Fruit fly (Drosophila melanogaster) whole organism, embryonic: Measurements from ENCODE around the gene rtv.

ENCODE experiments used
- Adf1 ChIP-seq: fragments of 200-800 bp; sonication (Bioruptor generic); IDR thresholded peaks from 2 replicates; pipeline ENCODE4 v1.3.6; 2022; ENCODE audit warnings: missing biosample characterization, missing genetic modification characterization
- Bgb ChIP-seq: fragments of 200-800 bp; sonication (Bioruptor generic); IDR thresholded peaks from 2 replicates; pipeline ENCODE4 v1.3.6; 2022; ENCODE audit warnings: missing biosample characterization, missing genetic modification characterization; ENCODE audit not compliant: partially characterized antibody
- BtbVII ChIP-seq: fragments of 200-800 bp; sonication (Bioruptor generic); optimal IDR thresholded peaks from 3 replicates; lab custom pipeline; 2017; ENCODE audit warnings: missing biosample characterization, mild to moderate bottlenecking, missing genetic modification characterization
- CG10274 ChIP-seq: fragments of 200-800 bp; sonication (Bioruptor generic); optimal IDR thresholded peaks from 3 replicates; lab custom pipeline; 2017; ENCODE audit warnings: missing biosample characterization, mild to moderate bottlenecking, missing genetic modification characterization
- CG10321 ChIP-seq: fragments of 200-800 bp; sonication (Bioruptor generic); IDR thresholded peaks from 2 replicates; pipeline ENCODE4 v1.3.6; 2022; ENCODE audit warnings: missing biosample characterization, missing genetic modification characterization
- CG11504 ChIP-seq: fragments of 200-800 bp; sonication (Bioruptor generic); optimal IDR thresholded peaks from 3 replicates; lab custom pipeline; 2019; ENCODE audit warnings: missing biosample characterization, mild to moderate bottlenecking, missing genetic modification characterization, moderate library complexity
- CG14710 ChIP-seq: fragments of 200-800 bp; sonication (Bioruptor generic); optimal IDR thresholded peaks from 3 replicates; lab custom pipeline; 2019; ENCODE audit warnings: missing biosample characterization, mild to moderate bottlenecking, missing genetic modification characterization, moderate library complexity
- CG16863 ChIP-seq: fragments of 200-800 bp; sonication (Bioruptor generic); optimal IDR thresholded peaks from 3 replicates; lab custom pipeline; 2016; ENCODE audit warnings: missing biosample characterization, missing genetic modification characterization
- CG2116 ChIP-seq: fragments of 200-800 bp; sonication (Bioruptor generic); optimal IDR thresholded peaks from 3 replicates; lab custom pipeline; 2018; ENCODE audit warnings: missing biosample characterization, mild to moderate bottlenecking, missing genetic modification characterization
- CG30403 ChIP-seq: fragments of 200-800 bp; sonication (Bioruptor generic); optimal IDR thresholded peaks from 3 replicates; lab custom pipeline; 2016; ENCODE audit warnings: missing biosample characterization, missing genetic modification characterization
- CG4730 ChIP-seq: fragments of 200-800 bp; sonication (Bioruptor generic); IDR thresholded peaks from 2 replicates; pipeline ENCODE4 v1.3.6; 2022; ENCODE audit warnings: missing biosample characterization, missing genetic modification characterization
- CG6175 ChIP-seq: fragments of 200-800 bp; sonication (Bioruptor generic); IDR thresholded peaks from 3 replicates; pipeline ENCODE4 v1.3.6; 2022; ENCODE audit warnings: missing biosample characterization, missing genetic modification characterization
- CG6272 ChIP-seq: fragments of 200-800 bp; sonication (Bioruptor generic); IDR thresholded peaks from 2 replicates; pipeline ENCODE4 v1.3.6; 2022; ENCODE audit warnings: missing biosample characterization, missing genetic modification characterization
- CG6791 ChIP-seq: fragments of 200-800 bp; sonication (Bioruptor generic); IDR thresholded peaks from 3 replicates; pipeline ENCODE4 v1.3.6; 2022; ENCODE audit warnings: missing biosample characterization, missing genetic modification characterization; ENCODE audit not compliant: partially characterized antibody
- CG8290 ChIP-seq, 3 experiments: fragments of 200-800 bp; sonication (Bioruptor generic); optimal IDR thresholded peaks; 2 replicates each; lab custom pipeline; 2016 to 2019; ENCODE audit warnings: missing biosample characterization in 3 of 3, missing genetic modification characterization in 3 of 3, mild to moderate bottlenecking in 2 of 3, moderate library complexity in 1 of 3
- CG8924 ChIP-seq: fragments of 200-800 bp; optimal IDR thresholded peaks from 3 replicates; lab custom pipeline; 2019; ENCODE audit warnings: missing biosample characterization, mild to moderate bottlenecking, missing genetic modification characterization, moderate library complexity
- Camta ChIP-seq: fragments of 200-800 bp; sonication (Bioruptor generic); optimal IDR thresholded peaks from 2 replicates; lab custom pipeline; 2016; ENCODE audit warnings: missing biosample characterization, missing genetic modification characterization
- CkIIα-i1 ChIP-seq: fragments of 200-800 bp; sonication (Bioruptor generic); IDR thresholded peaks from 2 replicates; pipeline ENCODE4 v1.3.6; 2022; ENCODE audit warnings: missing biosample characterization, missing genetic modification characterization
- Deaf1 ChIP-seq: fragments of 200-800 bp; optimal IDR thresholded peaks from 3 replicates; lab custom pipeline; 2019; ENCODE audit warnings: missing biosample characterization, mild to moderate bottlenecking, missing genetic modification characterization, moderate library complexity
- Dp ChIP-seq: fragments of 200-800 bp; sonication (Bioruptor generic); optimal IDR thresholded peaks from 2 replicates; lab custom pipeline; 2018; ENCODE audit warnings: missing biosample characterization, mild to moderate bottlenecking, missing genetic modification characterization, moderate library complexity
- Dref ChIP-seq: fragments of 200-800 bp; sonication (Bioruptor generic); IDR thresholded peaks from 2 replicates; pipeline ENCODE4 v1.3.6; 2022; ENCODE audit warnings: missing biosample characterization, missing genetic modification characterization
- E2f2 ChIP-seq: fragments of 200-800 bp; sonication (Bioruptor generic); IDR thresholded peaks from 2 replicates; pipeline ENCODE4 v1.3.6; 2022; ENCODE audit warnings: missing biosample characterization, missing genetic modification characterization
- Elba2 ChIP-seq: fragments of 200-800 bp; sonication (Bioruptor generic); optimal IDR thresholded peaks from 3 replicates; lab custom pipeline; 2016; ENCODE audit warnings: missing biosample characterization, missing genetic modification characterization
- Hr39 ChIP-seq: fragments of >200 bp; optimal IDR thresholded peaks from 2 replicates; lab custom pipeline; 2017
- MBD-R2 ChIP-seq: fragments of 200-800 bp; sonication (Bioruptor generic); IDR thresholded peaks from 2 replicates; pipeline ENCODE4 v1.3.6; 2022; ENCODE audit warnings: missing biosample characterization, missing genetic modification characterization
- MESR4 ChIP-seq: fragments of 200-800 bp; sonication (Bioruptor generic); optimal IDR thresholded peaks from 2 replicates; lab custom pipeline; 2018; ENCODE audit warnings: missing biosample characterization, mild to moderate bottlenecking, missing genetic modification characterization, moderate library complexity
- Myb ChIP-seq: fragments of 200-800 bp; sonication (Bioruptor generic); optimal IDR thresholded peaks from 2 replicates; lab custom pipeline; 2016; ENCODE audit warnings: missing biosample characterization, missing genetic modification characterization
- NC2α ChIP-seq: fragments of 200-800 bp; sonication (Bioruptor generic); optimal IDR thresholded peaks from 2 replicates; lab custom pipeline; 2016; ENCODE audit warnings: missing biosample characterization, missing genetic modification characterization
- Ssrp ChIP-seq: fragments of 200-800 bp; sonication (Bioruptor generic); optimal IDR thresholded peaks from 2 replicates; lab custom pipeline; 2018; ENCODE audit warnings: missing biosample characterization, mild to moderate bottlenecking, missing genetic modification characterization, moderate library complexity
- TFAM ChIP-seq: fragments of 200-800 bp; sonication (Bioruptor generic); optimal IDR thresholded peaks from 2 replicates; lab custom pipeline; 2017; ENCODE audit warnings: missing biosample characterization, missing genetic modification characterization, inconsistent platforms
- Xrp1 ChIP-seq: fragments of 200-800 bp; sonication (Bioruptor generic); IDR thresholded peaks from 2 replicates; pipeline ENCODE4 v1.3.6; 2022; ENCODE audit warnings: missing biosample characterization, missing genetic modification characterization
- amos ChIP-seq: fragments of 200-800 bp; sonication (Bioruptor generic); IDR thresholded peaks from 2 replicates; pipeline ENCODE4 v1.3.6; 2022; ENCODE audit warnings: missing biosample characterization, missing genetic modification characterization; ENCODE audit not compliant: partially characterized antibody
- bbx ChIP-seq: fragments of 200-800 bp; sonication (Bioruptor generic); IDR thresholded peaks from 2 replicates; pipeline ENCODE4 v1.3.6; 2022; ENCODE audit warnings: missing biosample characterization, missing genetic modification characterization; ENCODE audit not compliant: partially characterized antibody
- br ChIP-seq: fragments of >200 bp; optimal IDR thresholded peaks from 2 replicates; lab custom pipeline; 2017
- cg ChIP-seq: fragments of 200-800 bp; sonication (Bioruptor generic); optimal IDR thresholded peaks from 3 replicates; lab custom pipeline; 2019; ENCODE audit warnings: missing biosample characterization, mild to moderate bottlenecking, missing genetic modification characterization, moderate library complexity
- chinmo ChIP-seq: fragments of 200-800 bp; sonication (Bioruptor generic); IDR thresholded peaks from 4 replicates; pipeline ENCODE4 v1.3.6; 2022; ENCODE audit warnings: missing biosample characterization, missing genetic modification characterization; ENCODE audit not compliant: partially characterized antibody
- chm ChIP-seq: fragments of 200-800 bp; sonication (Bioruptor generic); IDR thresholded peaks from 2 replicates; pipeline ENCODE4 v1.3.6; 2022; ENCODE audit warnings: missing biosample characterization, missing genetic modification characterization
- chn ChIP-seq: fragments of 200-800 bp; sonication (Bioruptor generic); optimal IDR thresholded peaks from 2 replicates; lab custom pipeline; 2016; ENCODE audit warnings: missing biosample characterization, missing genetic modification characterization
- crol ChIP-seq: fragments of 200-800 bp; sonication (Bioruptor generic); IDR thresholded peaks from 2 replicates; pipeline ENCODE4 v1.3.6; 2022; ENCODE audit warnings: missing biosample characterization, missing genetic modification characterization
- exex ChIP-seq: fragments of 200-800 bp; sonication (Bioruptor generic); optimal IDR thresholded peaks from 4 replicates; lab custom pipeline; 2018; ENCODE audit warnings: missing biosample characterization, mild to moderate bottlenecking, missing genetic modification characterization, moderate library complexity
- fd3F ChIP-seq: fragments of 200-800 bp; sonication (Bioruptor generic); optimal IDR thresholded peaks from 2 replicates; lab custom pipeline; 2018; ENCODE audit warnings: missing biosample characterization, mild to moderate bottlenecking, missing genetic modification characterization, moderate library complexity
- nom ChIP-seq: fragments of 200-800 bp; sonication (Bioruptor generic); optimal IDR thresholded peaks from 2 replicates; lab custom pipeline; 2017; ENCODE audit warnings: missing biosample characterization, missing genetic modification characterization, mild to moderate bottlenecking, moderate library complexity, missing genetic modification reagents
- onecut ChIP-seq: fragments of 200-800 bp; sonication (Bioruptor generic); IDR thresholded peaks from 2 replicates; pipeline ENCODE4 v1.3.6; 2022; ENCODE audit warnings: missing biosample characterization, missing genetic modification characterization
- phol ChIP-seq: fragments of 200-800 bp; sonication (Bioruptor generic); optimal IDR thresholded peaks from 3 replicates; lab custom pipeline; 2018; ENCODE audit warnings: missing biosample characterization, mild to moderate bottlenecking, missing genetic modification characterization, moderate library complexity
- psq ChIP-seq: fragments of 200-800 bp; sonication (Bioruptor generic); optimal IDR thresholded peaks from 2 replicates; lab custom pipeline; 2017; ENCODE audit warnings: missing biosample characterization, missing genetic modification characterization
- sqz ChIP-seq: fragments of 200-800 bp; sonication (Bioruptor generic); optimal IDR thresholded peaks from 3 replicates; lab custom pipeline; 2018; ENCODE audit warnings: missing biosample characterization, mild to moderate bottlenecking, missing genetic modification characterization
- zen ChIP-seq: fragments of 200-800 bp; sonication (Bioruptor generic); optimal IDR thresholded peaks from 3 replicates; lab custom pipeline; 2018; ENCODE audit warnings: missing biosample characterization, mild to moderate bottlenecking, missing genetic modification characterization, moderate library complexity

Gene rtv

DNA sequence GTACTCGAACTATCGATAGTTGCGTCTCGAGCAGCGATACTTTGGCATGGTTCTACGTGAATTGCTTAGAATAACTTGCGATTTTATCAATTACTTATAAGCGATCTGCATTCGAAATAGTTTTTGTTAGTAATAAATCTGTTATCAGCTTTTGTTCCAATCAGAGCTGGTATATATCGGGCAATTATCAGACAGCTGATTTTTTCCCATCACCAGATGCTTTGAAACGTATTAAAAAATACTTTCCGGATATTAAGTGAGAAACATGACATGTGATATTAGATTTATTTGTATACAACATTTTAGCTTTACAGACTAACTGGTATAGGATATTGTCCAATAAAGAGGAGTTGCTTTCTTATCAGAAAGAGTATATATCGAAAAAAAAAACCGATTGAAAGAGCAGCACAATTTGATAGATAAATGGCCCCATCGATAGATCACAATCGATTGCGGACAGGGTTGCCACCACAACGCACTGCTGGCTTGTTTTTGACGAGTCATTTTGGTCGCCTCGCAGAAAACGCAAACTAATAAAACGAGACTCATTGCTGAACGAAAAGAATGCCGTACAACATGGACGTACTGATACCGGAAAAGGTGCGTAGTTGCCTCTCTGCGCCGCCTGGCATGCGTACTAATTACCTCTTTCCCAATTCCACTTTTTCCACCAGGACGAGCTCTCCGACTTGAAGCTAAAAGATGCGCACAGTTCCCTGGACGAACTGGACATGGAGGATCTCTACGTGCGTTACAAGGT, 28.9 kb downstream of the rtv start, which contains the start of gene Rpt3 (continued):
- no peak for TF ChIP-seq chn
- TF ChIP-seq E2f2 = 0 out of 2 replicates have a peak, but pooled peaks have one; percentile 6
- 0 out of 4 replicates have a peak, but pooled peaks have one; percentile 33 for TF ChIP-seq chinmo (GFP tag; lab: Robert Waterston, UW)
- peak; percentile 15 for TF ChIP-seq Dp (GFP tag; lab: Kevin White, UChicago)
- TF ChIP-seq Myb = peak; percentile 37
- TF ChIP-seq CG6272 (GFP tag; lab: Robert Waterston, UW) = no peak
- no peak for TF ChIP-seq chm
- no peak for TF ChIP-seq Ssrp (tag; lab: Kevin White, UChicago)
- TF ChIP-seq CG14710 (tag; lab: Kevin White, UChicago) = peak; percentile 99
- no peak for TF ChIP-seq BtbVII (GFP tag; lab: Kevin White, UChicago)
- TF ChIP-seq CG30403 (GFP tag; lab: Kevin White, UChicago) = peak; percentile 39
- TF ChIP-seq CG6175 (GFP tag; lab: Robert Waterston, UW) = no peak
- TF ChIP-seq CG10274 (GFP tag; lab: Kevin White, UChicago) = no peak
- TF ChIP-seq NC2α (GFP tag; lab: Kevin White, UChicago) = no peak
- no peak for TF ChIP-seq CG8924 (tag; lab: Kevin White, UChicago)
- TF ChIP-seq Xrp1 (GFP tag; lab: Robert Waterston, UW) = no peak
- TF ChIP-seq CG6791 (GFP tag; lab: Robert Waterston, UW) = peak; percentile 73
- peak; percentile 73 for TF ChIP-seq amos (GFP tag; lab: Robert Waterston, UW)
- peak; percentile 63 for TF ChIP-seq CG8290 (GFP tag; optimal IDR thresholded peaks at IDR 0.05; lab: Kevin White, UChicago)
- TF ChIP-seq CG8290 (tag; optimal IDR thresholded peaks at IDR 0.05; lab: Kevin White, UChicago) = peak in 1 of 2 experiments; percentile 7

DNA sequence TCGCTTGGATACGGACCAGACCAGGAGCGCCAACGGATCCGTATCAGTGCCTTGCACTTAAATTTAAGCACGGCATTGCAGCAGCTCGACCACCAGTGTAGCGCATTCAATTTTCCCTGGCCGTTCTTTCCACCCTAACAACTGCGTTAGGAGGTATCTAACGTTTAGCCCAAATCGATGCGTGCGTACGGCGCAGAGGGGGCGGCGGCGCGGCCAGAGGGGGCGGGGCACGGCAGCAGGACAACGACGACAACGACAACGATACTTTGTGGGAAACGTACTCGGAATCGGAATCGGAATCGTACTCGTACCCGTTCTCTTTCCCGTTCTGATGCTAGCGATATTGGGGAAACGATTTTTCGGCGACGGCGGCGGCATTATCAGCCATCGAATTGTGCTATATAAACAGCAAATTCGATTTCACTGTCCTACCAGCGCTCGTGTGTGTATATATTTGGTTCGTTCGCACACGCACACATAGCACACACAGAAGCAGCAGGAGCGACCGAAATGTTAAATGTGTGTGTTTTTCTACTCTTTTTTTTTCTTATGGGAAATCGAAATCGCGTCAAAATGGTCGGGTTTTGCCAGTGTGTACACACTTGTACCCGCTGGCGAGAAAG, 29.6 kb downstream of the rtv start, which contains the start of gene CG11122:
Gene CG11122 (minus strand): TSS at position 601 of the 623 bp plus-strand sequence.
- TF ChIP-seq onecut (GFP tag; lab: Robert Waterston, UW) (peak; percentile 87), fd3F (no peak), nom (GFP tag; lab: Kevin White, UChicago) (peak; percentile 50), Deaf1 (peak; percentile 64), Hr39 (lab: Kevin White, UChicago) (no peak), Bgb (GFP tag; lab: Robert Waterston, UW) (peak; percentile 74), crol (GFP tag; lab: Robert Waterston, UW) (peak; percentile 91), cg (GFP tag; lab: Kevin White, UChicago) (peak; percentile 66), CkIIα-i1 (GFP tag; lab: Robert Waterston, UW) (no peak), MESR4 (GFP tag; lab: Kevin White, UChicago) (peak; percentile 49), Elba2 (GFP tag; lab: Kevin White, UChicago) (peak; percentile 84), CG2116 (GFP tag; lab: Kevin White, UChicago) (no peak), Dref (GFP tag; lab: Robert Waterston, UW) (peak; percentile 69), br (lab: Kevin White, UChicago) (no peak), bbx (peak; percentile 25), CG4730 (GFP tag; lab: Robert Waterston, UW) (no peak), sqz (GFP tag; lab: Kevin White, UChicago) (no peak), Adf1 (peak; percentile 10; the same call in 1 of the 2 replicates), psq (no peak), phol (tag; lab: Kevin White, UChicago) (peak; percentile 58), zen (tag; lab: Kevin White, UChicago) (no peak), CG11504 (no peak), E2f2 (no peak), CG10321 (GFP tag; lab: Robert Waterston, UW) (peak; percentile 39; the same call in 1 of the 2 replicates), Camta (GFP tag; lab: Kevin White, UChicago) (no peak), CG16863 (GFP tag; lab: Kevin White, UChicago) (no peak), TFAM (GFP tag; lab: Kevin White, UChicago) (no peak), exex (no peak), MBD-R2 (GFP tag; lab: Robert Waterston, UW) (0 out of 2 replicates have a peak, but pooled peaks have one; percentile 26)
- TF ChIP-seq, all 482 proteins: peak for 14
